Fruit fly (Drosophila melanogaster) whole organism, wandering third instar larva: Measurements from ENCODE around the gene Usp10.

Source experiments
- CG32264 ChIP-seq: fragments of 200-800 bp; sonication (Bioruptor generic); optimal IDR thresholded peaks from 2 replicates; lab custom pipeline; 2016; ENCODE audit warnings: missing biosample characterization, missing genetic modification characterization
- Dif ChIP-seq: fragments of 200-275, 200-300 bp; sonication (Bioruptor generic); optimal IDR thresholded peaks from 2 replicates; lab custom pipeline; 2018; ENCODE audit warnings: missing biosample characterization, missing genetic modification characterization; ENCODE audit not compliant: partially characterized antibody
- Hr78 ChIP-seq: fragments of >200 bp; optimal IDR thresholded peaks from 2 replicates; lab custom pipeline; 2017; ENCODE audit warnings: missing biosample characterization, missing genetic modification characterization
- Hr83 ChIP-seq: fragments of 200-300 bp; sonication (Bioruptor generic); optimal IDR thresholded peaks from 2 replicates; lab custom pipeline; 2016; ENCODE audit warnings: missing biosample characterization, mild to moderate bottlenecking, missing genetic modification characterization, moderate library complexity; ENCODE audit not compliant: poor library complexity, severe bottlenecking
- OdsH ChIP-seq: fragments of 200-800 bp; sonication (Bioruptor generic); optimal IDR thresholded peaks from 2 replicates; lab custom pipeline; 2016; ENCODE audit warnings: missing biosample characterization, mild to moderate bottlenecking, missing genetic modification characterization
- Rel ChIP-seq, 2 experiments: fragments of 200-800 bp; sonication (Bioruptor generic) in 1 of 2; optimal IDR thresholded peaks; 2 replicates in 1 of 2; 3 replicates in 1 of 2; lab custom pipeline; 2016 to 2019; ENCODE audit warnings: mild to moderate bottlenecking in 2 of 2, missing biosample characterization in 2 of 2, missing genetic modification characterization in 2 of 2, moderate library complexity in 1 of 2
- brk ChIP-seq: fragments of 200-800 bp; sonication (Bioruptor generic); optimal IDR thresholded peaks from 2 replicates; lab custom pipeline; 2016; ENCODE audit warnings: missing biosample characterization, mild to moderate bottlenecking, missing genetic modification characterization
- fru ChIP-seq: fragments of 200-800 bp; sonication (Bioruptor generic); optimal IDR thresholded peaks from 3 replicates; lab custom pipeline; 2016; ENCODE audit warnings: missing biosample characterization, mild to moderate bottlenecking, missing genetic modification characterization
- h ChIP-seq: fragments of 200-800 bp; sonication (Bioruptor generic); optimal IDR thresholded peaks from 3 replicates; lab custom pipeline; 2016; ENCODE audit warnings: missing biosample characterization, mild to moderate bottlenecking, missing genetic modification characterization
- jim ChIP-seq: fragments of 175-275, 200-325 bp; sonication (Bioruptor generic); optimal IDR thresholded peaks from 2 replicates; lab custom pipeline; 2016; ENCODE audit warnings: missing biosample characterization, mild to moderate bottlenecking, missing genetic modification characterization
- pan ChIP-seq: fragments of >200 bp; optimal IDR thresholded peaks from 2 replicates; lab custom pipeline; 2017
- sv ChIP-seq: fragments of 200-800 bp; sonication (Bioruptor generic); optimal IDR thresholded peaks from 3 replicates; lab custom pipeline; 2016; ENCODE audit warnings: missing biosample characterization, missing genetic modification characterization

- TF ChIP-seq OdsH (GFP tag; lab: Kevin White, UChicago) (no peak), fru (GFP tag; lab: Kevin White, UChicago) (no peak), sv (no peak), CG32264 (GFP tag; lab: Kevin White, UChicago) (no peak), Dif (GFP tag; lab: Kevin White, UChicago) (no peak), Rel (GFP tag; optimal IDR thresholded peaks at IDR 0.05; lab: Kevin White, UChicago) (no peak), Rel (tag; optimal IDR thresholded peaks at IDR 0.05; lab: Kevin White, UChicago) (no peak), brk (no peak), h (GFP tag; lab: Kevin White, UChicago) (no peak), pan (lab: Kevin White, UChicago) (no peak), jim (no peak), Hr83 (GFP tag; lab: Kevin White, UChicago) (no peak), Hr78 (GFP tag; lab: Kevin White, UChicago) (no peak)
Measured at dm6 chr3L:888372-888771, 16.7 kb downstream of the Usp10 start.
